Worm (Caenorhabditis elegans) whole organism, L4 larva: ENCODE measurements around the gene F22B5.5.

Source experiments
- F37D6.2 ChIP-seq: sonication (generic microtip); optimal IDR thresholded peaks from 2 replicates; lab custom pipeline; 2016; ENCODE audit warnings: mild to moderate bottlenecking, missing genetic modification characterization, missing compliant biosample characterization
- T26A8.4 ChIP-seq: fragments of 200-800 bp; sonication (Bioruptor generic); IDR thresholded peaks from 2 replicates; pipeline ENCODE4 v1.3.6; 2022; ENCODE audit warnings: missing genetic modification characterization, missing compliant biosample characterization
- Y5F2A.4 ChIP-seq: fragments of 200-800 bp; sonication (Bioruptor generic); optimal IDR thresholded peaks from 2 replicates; lab custom pipeline; 2018; ENCODE audit warnings: mild to moderate bottlenecking, missing genetic modification characterization, missing compliant biosample characterization
- ZK546.5 ChIP-seq, 2 experiments: sonication (generic microtip); optimal IDR thresholded peaks; 2 replicates each; lab custom pipeline; 2017; ENCODE audit warnings: missing biosample characterization in 2 of 2, missing genetic modification characterization in 2 of 2
- aha-1 ChIP-seq: fragments of 150-350 bp; peaks from one replicate; lab custom pipeline; 2014; ENCODE audit warnings: missing biosample characterization, missing genetic modification characterization
- arid-1 ChIP-seq: fragments of 200-800 bp; sonication (Bioruptor generic); conservative IDR thresholded peaks from 2 replicates; pipeline ENCODE4 v1.3.6; 2022; ENCODE audit warnings: missing genetic modification reagents, missing genetic modification characterization, missing compliant biosample characterization
- ceh-28 ChIP-seq: fragments of 150-350 bp; optimal IDR thresholded peaks from 2 replicates; lab custom pipeline; 2014; ENCODE audit warnings: missing biosample characterization, missing genetic modification reagents, missing genetic modification characterization
- ceh-44 ChIP-seq: fragments of 200-800 bp; sonication (Bioruptor generic); IDR thresholded peaks from 2 replicates; pipeline ENCODE4 v1.3.6; 2022; ENCODE audit warnings: missing genetic modification reagents, missing genetic modification characterization, missing compliant biosample characterization
- daf-16 ChIP-seq, 3 experiments: sonication (generic microtip); optimal IDR thresholded peaks; 2 replicates each; lab custom pipeline; 2016 to 2017; ENCODE audit warnings: missing genetic modification characterization in 3 of 3, missing genetic modification reagents in 3 of 3, mild to moderate bottlenecking in 2 of 3, missing compliant biosample characterization in 2 of 3, missing biosample characterization in 1 of 3, moderate library complexity in 1 of 3
- daf-8 ChIP-seq: fragments of 200-800 bp; sonication (Bioruptor generic); IDR thresholded peaks from 2 replicates; pipeline ENCODE4 v1.3.6; 2022; ENCODE audit warnings: missing genetic modification characterization, missing compliant biosample characterization
- dmd-6 ChIP-seq: fragments of 200-800 bp; sonication (Bioruptor generic); IDR thresholded peaks from 2 replicates; pipeline ENCODE4 v1.3.6; 2022; ENCODE audit warnings: missing genetic modification reagents, missing genetic modification characterization, missing compliant biosample characterization
- dmd-8 ChIP-seq: fragments of 200-800 bp; sonication (Bioruptor generic); IDR thresholded peaks from 2 replicates; pipeline ENCODE4 v1.3.6; 2022; ENCODE audit warnings: missing genetic modification characterization, missing compliant biosample characterization
- dpl-1 ChIP-seq: fragments of 150-350 bp; optimal IDR thresholded peaks from 2 replicates; lab custom pipeline; 2014; ENCODE audit warnings: missing biosample characterization, missing genetic modification reagents, missing genetic modification characterization
- duxl-1 ChIP-seq: sonication (generic microtip); optimal IDR thresholded peaks from 2 replicates; lab custom pipeline; 2016; ENCODE audit warnings: mild to moderate bottlenecking, missing genetic modification characterization, moderate library complexity, missing compliant biosample characterization; ENCODE audit not compliant: poor library complexity
- dve-1 ChIP-seq: sonication (generic microtip); optimal IDR thresholded peaks from 2 replicates; lab custom pipeline; 2017; ENCODE audit warnings: antibody characterized with exemption, mild to moderate bottlenecking, missing genetic modification characterization, missing compliant biosample characterization; ENCODE audit not compliant: insufficient read depth
- egl-43 ChIP-seq: fragments of 200-800 bp; sonication (Bioruptor generic); IDR thresholded peaks from 2 replicates; pipeline ENCODE4 v1.3.6; 2022; ENCODE audit warnings: missing genetic modification reagents, missing genetic modification characterization, missing compliant biosample characterization
- hif-1 ChIP-seq, 2 experiments: sonication (generic microtip); optimal IDR thresholded peaks; 2 replicates each; lab custom pipeline; 2016 to 2017; ENCODE audit warnings: missing compliant biosample characterization in 2 of 2, missing genetic modification characterization in 2 of 2, missing genetic modification reagents in 2 of 2, missing genotype in 2 of 2, mild to moderate bottlenecking in 1 of 2
- hlh-11 ChIP-seq: fragments of 200-800 bp; sonication (Bioruptor generic); optimal IDR thresholded peaks from 2 replicates; lab custom pipeline; 2018; ENCODE audit warnings: mild to moderate bottlenecking, missing genetic modification characterization, missing compliant biosample characterization
- hlh-30 ChIP-seq: sonication (generic microtip); optimal IDR thresholded peaks from 2 replicates; lab custom pipeline; 2017; ENCODE audit warnings: antibody characterized with exemption, mild to moderate bottlenecking, missing genetic modification characterization, missing compliant biosample characterization; ENCODE audit not compliant: insufficient read depth
- hmg-1.1 ChIP-seq: fragments of 200-800 bp; sonication (Bioruptor generic); IDR thresholded peaks from 2 replicates; pipeline ENCODE4 v1.3.6; 2022; ENCODE audit warnings: missing genetic modification reagents, missing genetic modification characterization, missing compliant biosample characterization
- jun-1 ChIP-seq: fragments of 150-350 bp; optimal IDR thresholded peaks from 2 replicates; lab custom pipeline; 2014; ENCODE audit warnings: missing biosample characterization, missing genetic modification reagents, missing genetic modification characterization
- lin-29 ChIP-seq: fragments of 200-800 bp; sonication (Bioruptor generic); IDR thresholded peaks from 2 replicates; pipeline ENCODE4 v1.3.6; 2022; ENCODE audit warnings: missing genetic modification reagents, missing genetic modification characterization, missing compliant biosample characterization
- lin-39 ChIP-seq: fragments of 150-350 bp; optimal IDR thresholded peaks from 2 replicates; lab custom pipeline; 2014; ENCODE audit warnings: missing biosample characterization, missing genetic modification reagents, missing genetic modification characterization
- lsy-2 ChIP-seq, 2 experiments: fragments of 150-350 bp in 1 of 2; sonication (generic microtip) in 1 of 2; optimal IDR thresholded peaks; 2 replicates each; lab custom pipeline; 2014 to 2017; ENCODE audit warnings: missing biosample characterization in 2 of 2, missing genetic modification characterization in 2 of 2
- mep-1 ChIP-seq: fragments of 150-350 bp; sonication (generic microtip); optimal IDR thresholded peaks from 3 replicates; lab custom pipeline; 2014; ENCODE audit warnings: missing biosample characterization, missing genetic modification characterization
- mes-2 ChIP-seq: sonication (generic microtip); optimal IDR thresholded peaks from 2 replicates; lab custom pipeline; 2016; ENCODE audit warnings: missing genotype, mild to moderate bottlenecking, missing genetic modification characterization, missing compliant biosample characterization; ENCODE audit not compliant: poor library complexity, severe bottlenecking
- mxl-3 ChIP-seq: fragments of 200-800 bp; sonication (Bioruptor generic); optimal IDR thresholded peaks from 2 replicates; lab custom pipeline; 2018; ENCODE audit warnings: mild to moderate bottlenecking, missing genetic modification characterization, missing compliant biosample characterization
- nhr-102 ChIP-seq: sonication (generic microtip); optimal IDR thresholded peaks from 2 replicates; lab custom pipeline; 2016; ENCODE audit warnings: mild to moderate bottlenecking, missing genetic modification characterization, moderate library complexity, missing compliant biosample characterization
- nhr-237 ChIP-seq: sonication (generic microtip); optimal IDR thresholded peaks from 2 replicates; lab custom pipeline; 2017; ENCODE audit warnings: missing biosample characterization, missing genetic modification characterization
- nhr-25 ChIP-seq: sonication (generic microtip); optimal IDR thresholded peaks from 2 replicates; lab custom pipeline; 2017; ENCODE audit warnings: missing genetic modification characterization, mild to moderate bottlenecking, missing compliant biosample characterization, antibody characterized with exemption, moderate library complexity, borderline replicate concordance; ENCODE audit not compliant: insufficient read depth
- nhr-28 ChIP-seq: fragments of 150-350 bp; optimal IDR thresholded peaks from 2 replicates; lab custom pipeline; 2014; ENCODE audit warnings: missing biosample characterization, missing genetic modification characterization
- nhr-41 ChIP-seq: fragments of 200-800 bp; sonication (Bioruptor generic); IDR thresholded peaks from 2 replicates; pipeline ENCODE4 v1.3.6; 2022; ENCODE audit warnings: missing genetic modification reagents, missing genetic modification characterization, missing compliant biosample characterization
- nhr-42 ChIP-seq: fragments of 200-800 bp; sonication (Bioruptor generic); IDR thresholded peaks from 2 replicates; pipeline ENCODE4 v1.3.6; 2022; ENCODE audit warnings: missing genetic modification characterization, missing compliant biosample characterization
- skn-1 ChIP-seq: fragments of 150-350 bp; optimal IDR thresholded peaks from 2 replicates; lab custom pipeline; 2014; ENCODE audit warnings: missing biosample characterization, missing genetic modification characterization
- zfp-3 ChIP-seq: fragments of 200-800 bp; sonication (Bioruptor generic); conservative IDR thresholded peaks from 2 replicates; pipeline ENCODE4 v1.3.6; 2022; ENCODE audit warnings: missing genetic modification reagents, missing genetic modification characterization, missing compliant biosample characterization
- zip-2 ChIP-seq: fragments of 150-350 bp; optimal IDR thresholded peaks from 2 replicates; lab custom pipeline; 2014; ENCODE audit warnings: missing biosample characterization, missing genetic modification characterization
- ztf-11 ChIP-seq: fragments of 150-350 bp; optimal IDR thresholded peaks from 2 replicates; lab custom pipeline; 2014; ENCODE audit warnings: missing biosample characterization, missing genetic modification characterization
- ztf-7 ChIP-seq: fragments of 150-350 bp; optimal IDR thresholded peaks from 2 replicates; lab custom pipeline; 2014; ENCODE audit warnings: missing biosample characterization, missing genetic modification characterization

F22B5.5 gene

ce11 chrII:8464448-8464898 is 10.1 kb upstream of the F22B5.5 start, which contains the start of gene fars-3 (continued):
- TF ChIP-seq lin-39 (tag; lab: Kevin White, UChicago) (no peak), ZK546.5 (tag; optimal IDR thresholded peaks at IDR 0.05; lab: Kevin White, UChicago) (no peak), jun-1 (no peak), duxl-1 (peak; percentile 37), F37D6.2 (tag; lab: Kevin White, UChicago) (no peak), nhr-42 (GFP tag; lab: Robert Waterston, UW) (no peak), daf-16 (GFP tag; optimal IDR thresholded peaks at IDR 0.05; lab: Kevin White, UChicago) (no peak), daf-16 (tag; optimal IDR thresholded peaks at IDR 0.05; lab: Kevin White, UChicago) (no peak), lin-29 (no peak), zip-2 (tag; lab: Kevin White, UChicago) (no peak), ceh-44 (GFP tag; lab: Robert Waterston, UW) (no peak), daf-8 (GFP tag; lab: Robert Waterston, UW) (no peak), skn-1 (tag; lab: Kevin White, UChicago) (no peak), dve-1 (tag; lab: Kevin White, UChicago) (no peak), ztf-11 (tag; lab: Kevin White, UChicago) (no peak), dmd-6 (GFP tag; lab: Robert Waterston, UW) (no peak), nhr-41 (GFP tag; lab: Robert Waterston, UW) (no peak), dpl-1 (GFP tag; lab: Kevin White, UChicago) (peak; percentile 45), zfp-3 (GFP tag; lab: Robert Waterston, UW) (0 out of 2 replicates have a peak, but pooled peaks have one; percentile 10), nhr-102 (tag; lab: Kevin White, UChicago) (peak; percentile 27), nhr-25 (tag; lab: Kevin White, UChicago) (no peak), nhr-28 (tag; lab: Kevin White, UChicago) (no peak), dmd-8 (GFP tag; lab: Robert Waterston, UW) (no peak), ztf-7 (no peak), nhr-237 (tag; lab: Kevin White, UChicago) (no peak)

DNA sequence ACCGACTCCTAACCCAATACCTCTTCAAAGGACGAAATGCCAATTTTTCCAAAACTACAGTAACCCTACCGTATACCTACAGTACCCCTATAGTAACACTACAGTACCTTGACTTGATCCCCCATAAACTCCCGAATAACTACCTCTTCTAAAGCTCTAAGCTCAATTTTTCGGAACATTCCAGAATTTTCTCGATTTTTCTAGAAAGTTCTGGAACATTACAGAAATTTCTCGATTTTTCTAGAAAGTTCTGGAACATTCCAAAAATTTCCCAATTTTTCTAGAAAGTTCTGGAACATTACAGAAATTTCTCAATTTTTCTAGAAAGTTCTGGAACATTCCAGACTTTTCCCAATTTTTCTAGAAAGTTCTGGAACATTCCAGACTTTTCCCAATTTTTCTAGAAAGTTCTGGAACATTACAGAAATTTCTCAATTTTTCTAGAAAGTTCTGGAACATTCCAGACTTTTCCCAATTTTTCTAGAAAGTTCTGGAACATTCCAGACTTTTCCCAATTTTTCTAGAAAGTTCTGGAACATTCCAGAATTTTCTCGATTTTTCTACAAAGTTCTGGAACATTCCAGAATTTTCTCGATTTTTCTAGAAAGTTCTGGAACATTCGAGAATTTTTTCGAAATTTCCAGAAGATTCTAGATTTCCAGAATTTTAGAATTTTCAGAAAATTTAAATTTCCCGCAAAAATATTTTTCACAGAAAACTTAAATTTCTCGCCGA is 5.6 kb upstream of the F22B5.5 start:
- TF ChIP-seq arid-1 (GFP tag; lab: Robert Waterston, UW), result peak; percentile 34; the same call in 1 of the 2 replicates

- TF ChIP-seq nhr-102 (tag; lab: Kevin White, UChicago) (no peak), T26A8.4 (GFP tag; lab: Robert Waterston, UW) (no peak), dve-1 (tag; lab: Kevin White, UChicago) (peak; percentile 7), Y5F2A.4 (GFP tag; lab: Kevin White, UChicago) (no peak), aha-1 (tag; lab: Kevin White, UChicago) (peak; percentile 64), egl-43 (GFP tag; lab: Robert Waterston, UW) (peak; percentile 28; the same call in 1 of the 2 replicates), lsy-2 (tag; optimal IDR thresholded peaks at IDR 0.05; lab: Kevin White, UChicago) (peak in 1 of 2 experiments; percentile 60), mes-2 (tag; lab: Kevin White, UChicago) (peak; percentile 37), ceh-28 (tag; lab: Kevin White, UChicago) (peak; percentile 11), hif-1 (tag; optimal IDR thresholded peaks at IDR 0.05; lab: Kevin White, UChicago) (peak in 1 of 2 experiments; percentile 22), hlh-30 (tag; lab: Kevin White, UChicago) (peak; percentile 83), mep-1 (peak; percentile 10), mxl-3 (no peak), hlh-11 (tag; lab: Kevin White, UChicago) (peak; percentile 24), dpl-1 (GFP tag; lab: Kevin White, UChicago) (peak; percentile 5), hmg-1.1 (0 out of 2 replicates have a peak, but pooled peaks have one; percentile 32)
These were observed 3.0 kb upstream of the F22B5.5 start, which contains the start of gene zyg-9 for ce11 chrII:8457438-8457837. zyg-9 (plus strand) TSS chrII:8457818.
